Fruit fly (Drosophila melanogaster) whole organism, prepupa: ENCODE data around the gene CG10565.
A peak's percentile ranks its signal among the peaks of the same experiment; 100 is the strongest.

ENCODE experiments used
- Blimp-1 ChIP-seq: fragments of 200-800 bp; sonication (Bioruptor generic); optimal IDR thresholded peaks from 3 replicates; lab custom pipeline; 2017; ENCODE audit warnings: missing biosample characterization, missing genetic modification characterization, mild to moderate bottlenecking, moderate library complexity, missing genetic modification reagents
- CG10631 ChIP-seq: fragments of 200-800 bp; sonication (Bioruptor generic); optimal IDR thresholded peaks from 2 replicates; lab custom pipeline; 2016; ENCODE audit warnings: missing biosample characterization, missing genetic modification characterization
- CG15336 ChIP-seq: fragments of 200-800 bp; sonication (Bioruptor generic); IDR thresholded peaks from 2 replicates; pipeline ENCODE4 v1.3.6; 2022; ENCODE audit warnings: missing biosample characterization, missing genetic modification characterization
- CG1621 ChIP-seq: fragments of 200-800 bp; sonication (Bioruptor generic); optimal IDR thresholded peaks from 3 replicates; lab custom pipeline; 2018; ENCODE audit warnings: missing biosample characterization, mild to moderate bottlenecking, missing genetic modification characterization
- CG16779 ChIP-seq: fragments of 200-800 bp; sonication (Bioruptor generic); optimal IDR thresholded peaks from 3 replicates; lab custom pipeline; 2017; ENCODE audit warnings: missing biosample characterization, mild to moderate bottlenecking, missing genetic modification characterization
- CG3032 ChIP-seq: fragments of 200-800 bp; optimal IDR thresholded peaks from 2 replicates; lab custom pipeline; 2019; ENCODE audit warnings: missing biosample characterization, mild to moderate bottlenecking, missing genetic modification characterization, moderate library complexity
- CG31627 ChIP-seq: fragments of 200-800 bp; sonication (Bioruptor generic); optimal IDR thresholded peaks from 3 replicates; lab custom pipeline; 2016; ENCODE audit warnings: missing biosample characterization, missing genetic modification characterization
- CG32006 ChIP-seq: fragments of 200-800 bp; sonication (Bioruptor generic); optimal IDR thresholded peaks from 3 replicates; lab custom pipeline; 2017; ENCODE audit warnings: missing biosample characterization, mild to moderate bottlenecking, missing genetic modification characterization
- CG34406 ChIP-seq: fragments of 200-800 bp; sonication (Bioruptor generic); optimal IDR thresholded peaks from 3 replicates; lab custom pipeline; 2016; ENCODE audit warnings: missing biosample characterization, missing genetic modification characterization
- CG3919 ChIP-seq: fragments of 200-800 bp; sonication (Bioruptor generic); optimal IDR thresholded peaks from 3 replicates; lab custom pipeline; 2016; ENCODE audit warnings: missing biosample characterization, missing genetic modification characterization
- CG6163 ChIP-seq: fragments of 200-800 bp; sonication (Bioruptor generic); IDR thresholded peaks from 3 replicates; pipeline ENCODE4 v1.3.6; 2022; ENCODE audit warnings: missing biosample characterization, missing genetic modification characterization
- CG6276 ChIP-seq: fragments of 200-800 bp; sonication (Bioruptor generic); optimal IDR thresholded peaks from 2 replicates; lab custom pipeline; 2017; ENCODE audit warnings: missing biosample characterization, mild to moderate bottlenecking, missing genetic modification characterization
- CG6808 ChIP-seq: fragments of 200-800 bp; sonication (Bioruptor generic); optimal IDR thresholded peaks from 3 replicates; lab custom pipeline; 2017; ENCODE audit warnings: missing biosample characterization, missing genetic modification characterization, mild to moderate bottlenecking, moderate library complexity, missing genetic modification reagents
- CG6854 ChIP-seq: fragments of 200-800 bp; sonication (Bioruptor generic); optimal IDR thresholded peaks from 2 replicates; lab custom pipeline; 2017; ENCODE audit warnings: missing biosample characterization, mild to moderate bottlenecking, missing genetic modification characterization
- CG7368 ChIP-seq: fragments of 200-800 bp; sonication (Bioruptor generic); optimal IDR thresholded peaks from 3 replicates; lab custom pipeline; 2016; ENCODE audit warnings: missing biosample characterization, missing genetic modification characterization
- CG8632 ChIP-seq: fragments of 200-800 bp; sonication (Bioruptor generic); optimal IDR thresholded peaks from 3 replicates; lab custom pipeline; 2016; ENCODE audit warnings: missing biosample characterization, missing genetic modification characterization
- Eip75B ChIP-seq: fragments of 200-800 bp; sonication (Bioruptor generic); optimal IDR thresholded peaks from 3 replicates; lab custom pipeline; 2016; ENCODE audit warnings: missing biosample characterization, missing genetic modification characterization
- Eip78C ChIP-seq: fragments of 200-800 bp; sonication (Bioruptor generic); peaks from one replicate; lab custom pipeline; 2016; ENCODE audit warnings: missing biosample characterization, missing genetic modification characterization
- Ets21C ChIP-seq: fragments of 200-800 bp; sonication (Bioruptor generic); optimal IDR thresholded peaks from 3 replicates; lab custom pipeline; 2016; ENCODE audit warnings: missing biosample characterization, missing genetic modification characterization
- Ets96B ChIP-seq: fragments of 200-800 bp; optimal IDR thresholded peaks from 2 replicates; lab custom pipeline; 2019; ENCODE audit warnings: missing biosample characterization, mild to moderate bottlenecking, missing genetic modification characterization, moderate library complexity
- Hr38 ChIP-seq: sonication (Bioruptor generic); optimal IDR thresholded peaks from 2 replicates; lab custom pipeline; 2016; ENCODE audit warnings: missing biosample characterization, missing genetic modification characterization
- Hr39 ChIP-seq: fragments of 200-800 bp; sonication (Bioruptor generic); optimal IDR thresholded peaks from 2 replicates; lab custom pipeline; 2016; ENCODE audit warnings: missing biosample characterization, missing genetic modification characterization
- Lpt ChIP-seq: fragments of 200-800 bp; sonication (Bioruptor generic); optimal IDR thresholded peaks from 3 replicates; lab custom pipeline; 2016; ENCODE audit warnings: missing biosample characterization, missing genetic modification characterization
- OdsH ChIP-seq: fragments of 200-800 bp; sonication (Bioruptor generic); optimal IDR thresholded peaks from 3 replicates; lab custom pipeline; 2016; ENCODE audit warnings: missing biosample characterization, missing genetic modification characterization
- Sox102F ChIP-seq: fragments of 200-800 bp; sonication (Bioruptor generic); optimal IDR thresholded peaks from 2 replicates; lab custom pipeline; 2016; ENCODE audit warnings: missing biosample characterization, mild to moderate bottlenecking, missing genetic modification characterization
- Sox14 ChIP-seq: fragments of 200-800 bp; sonication (Bioruptor generic); optimal IDR thresholded peaks from 3 replicates; lab custom pipeline; 2016; ENCODE audit warnings: missing biosample characterization, missing genetic modification characterization
- Sox15 ChIP-seq: fragments of 200-800 bp; sonication (Bioruptor generic); optimal IDR thresholded peaks from 3 replicates; lab custom pipeline; 2016; ENCODE audit warnings: missing biosample characterization, missing genetic modification characterization
- cyc ChIP-seq: fragments of 200-800 bp; sonication (Bioruptor generic); optimal IDR thresholded peaks from 3 replicates; lab custom pipeline; 2016; ENCODE audit warnings: missing biosample characterization, missing genetic modification characterization
- dac ChIP-seq: fragments of 200-800 bp; sonication (Bioruptor generic); optimal IDR thresholded peaks from 2 replicates; lab custom pipeline; 2017; ENCODE audit warnings: missing biosample characterization, mild to moderate bottlenecking, missing genetic modification characterization
- dsx ChIP-seq: fragments of 200-800 bp; optimal IDR thresholded peaks from 3 replicates; lab custom pipeline; 2019; ENCODE audit warnings: missing biosample characterization, mild to moderate bottlenecking, missing genetic modification characterization, moderate library complexity; ENCODE audit not compliant: poor library complexity, severe bottlenecking
- eg ChIP-seq: fragments of 200-800 bp; sonication (Bioruptor generic); IDR thresholded peaks from 3 replicates; pipeline ENCODE4 v1.3.6; 2022; ENCODE audit warnings: missing biosample characterization, missing genetic modification characterization
- fd59A ChIP-seq: fragments of 200-800 bp; sonication (Bioruptor generic); optimal IDR thresholded peaks from 2 replicates; lab custom pipeline; 2017; ENCODE audit warnings: missing biosample characterization, mild to moderate bottlenecking, missing genetic modification characterization, missing genetic modification reagents
- fkh ChIP-seq: fragments of 200-800 bp; sonication (Bioruptor generic); optimal IDR thresholded peaks from 3 replicates; lab custom pipeline; 2017; ENCODE audit warnings: missing biosample characterization, mild to moderate bottlenecking, missing genetic modification characterization, moderate library complexity
- salr ChIP-seq, 2 experiments: fragments of 200-800 bp; sonication (Bioruptor generic); optimal IDR thresholded peaks; 3 replicates each; lab custom pipeline; 2016 to 2018; ENCODE audit warnings: missing biosample characterization in 2 of 2, missing genetic modification characterization in 2 of 2, mild to moderate bottlenecking in 1 of 2
- spab ChIP-seq: fragments of 200-800 bp; sonication (Bioruptor generic); optimal IDR thresholded peaks from 2 replicates; lab custom pipeline; 2017; ENCODE audit warnings: missing biosample characterization, mild to moderate bottlenecking, missing genetic modification characterization, missing genetic modification reagents
- ss ChIP-seq, 2 experiments: fragments of 200-800 bp; sonication (Bioruptor generic); optimal IDR thresholded peaks; 2 replicates in 1 of 2; 3 replicates in 1 of 2; lab custom pipeline; 2017 to 2018; ENCODE audit warnings: mild to moderate bottlenecking in 2 of 2, missing biosample characterization in 2 of 2, missing genetic modification characterization in 2 of 2, moderate library complexity in 1 of 2
- svp ChIP-seq: fragments of 200-800 bp; sonication (Bioruptor generic); peaks from one replicate; lab custom pipeline; 2016; ENCODE audit warnings: missing biosample characterization, missing genetic modification characterization

The CG10565 gene

DNA sequence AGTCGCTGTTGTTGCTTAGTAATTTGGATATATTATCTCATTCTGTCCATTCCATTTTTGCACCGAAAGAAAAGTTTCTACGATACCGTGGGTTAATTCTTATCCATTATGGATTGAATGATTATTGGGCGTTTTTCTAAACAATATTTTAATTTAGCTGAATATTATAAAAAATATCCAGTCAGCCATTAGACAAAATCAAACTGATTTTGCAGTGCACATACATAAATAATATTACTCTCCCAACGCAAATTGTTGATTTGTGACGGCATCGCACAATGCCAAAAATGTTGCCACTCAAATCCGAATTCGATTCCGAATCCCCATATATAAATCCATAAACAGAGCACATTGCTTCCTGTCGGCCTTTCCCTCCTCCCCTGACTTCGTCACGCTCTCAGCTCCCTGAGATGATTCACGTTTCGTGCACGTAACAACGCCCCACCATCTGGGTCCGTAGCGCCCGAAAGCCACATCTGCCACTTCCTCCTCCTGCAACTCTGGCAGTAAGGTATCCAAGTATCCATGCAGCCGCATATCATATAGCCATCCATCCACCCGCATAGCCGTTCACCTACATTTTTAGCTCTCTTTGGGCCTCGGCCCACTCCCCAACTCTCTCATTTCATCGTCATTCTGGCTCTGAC lies 40.9 kb upstream of the CG10565 start (continued):
- TF ChIP-seq Hr39 (GFP tag; lab: Kevin White, UChicago) (peak; percentile 64), CG3032 (tag; lab: Kevin White, UChicago) (peak; percentile 15), CG3919 (GFP tag; lab: Kevin White, UChicago) (peak; percentile 64), dac (GFP tag; lab: Kevin White, UChicago) (no peak), CG6276 (GFP tag; lab: Kevin White, UChicago) (no peak), CG7368 (no peak), dsx (no peak), CG6163 (GFP tag; lab: Robert Waterston, UW) (peak; percentile 65), CG31627 (peak; percentile 60), CG10631 (GFP tag; lab: Kevin White, UChicago) (peak; percentile 48), Ets21C (GFP tag; lab: Kevin White, UChicago) (no peak), Blimp-1 (GFP tag; lab: Kevin White, UChicago) (no peak), Lpt (GFP tag; lab: Kevin White, UChicago) (peak; percentile 12), eg (GFP tag; lab: Robert Waterston, UW) (peak; percentile 85), Eip78C (peak; percentile 86), CG15336 (GFP tag; lab: Robert Waterston, UW) (peak; percentile 76), spab (GFP tag; lab: Kevin White, UChicago) (peak; percentile 16), CG1621 (tag; lab: Kevin White, UChicago) (no peak), CG32006 (GFP tag; lab: Kevin White, UChicago) (peak; percentile 76), Hr38 (GFP tag; lab: Kevin White, UChicago) (no peak), fkh (GFP tag; lab: Kevin White, UChicago) (no peak), Eip75B (GFP tag; lab: Kevin White, UChicago) (peak; percentile 34)

DNA sequence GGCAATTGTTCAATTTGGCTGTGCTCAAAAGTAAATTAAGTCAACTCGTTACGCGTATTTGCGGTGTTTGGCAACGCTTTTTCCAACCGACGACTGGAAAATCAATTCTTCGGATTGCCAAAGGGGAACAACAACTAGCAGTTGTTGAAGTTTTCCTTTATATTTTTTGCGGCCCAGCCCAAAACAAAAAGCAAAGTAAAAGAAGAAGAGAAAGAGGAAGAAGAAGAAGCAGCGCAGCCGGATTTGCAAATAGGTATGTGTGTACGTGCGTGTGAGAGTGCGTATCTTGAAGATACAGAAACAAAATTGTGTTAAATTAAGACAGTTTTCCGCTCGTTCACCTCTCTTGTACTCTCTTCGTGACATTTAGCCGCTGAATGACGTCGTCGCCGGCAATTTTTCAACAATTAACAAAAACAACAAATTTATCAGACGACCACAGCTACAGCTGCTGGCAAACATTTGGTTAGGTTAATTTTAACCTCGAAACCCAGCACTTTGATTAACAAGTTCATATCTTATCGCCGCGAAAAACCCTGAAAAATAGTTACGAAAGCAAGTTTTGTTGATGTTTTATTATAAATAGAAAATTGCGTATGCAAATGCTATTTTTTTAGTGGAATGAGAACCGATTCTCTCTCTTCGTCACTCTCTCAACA lies 40.3 kb upstream of the CG10565 start:
- TF ChIP-seq fd59A (GFP tag; lab: Kevin White, UChicago) = no peak
- peak; percentile 1 for TF ChIP-seq CG6808 (GFP tag; lab: Kevin White, UChicago)
- TF ChIP-seq ss (GFP tag; optimal IDR thresholded peaks at IDR 0.05; lab: Kevin White, UChicago) = peak in 1 of 2 experiments; percentile 1

DNA sequence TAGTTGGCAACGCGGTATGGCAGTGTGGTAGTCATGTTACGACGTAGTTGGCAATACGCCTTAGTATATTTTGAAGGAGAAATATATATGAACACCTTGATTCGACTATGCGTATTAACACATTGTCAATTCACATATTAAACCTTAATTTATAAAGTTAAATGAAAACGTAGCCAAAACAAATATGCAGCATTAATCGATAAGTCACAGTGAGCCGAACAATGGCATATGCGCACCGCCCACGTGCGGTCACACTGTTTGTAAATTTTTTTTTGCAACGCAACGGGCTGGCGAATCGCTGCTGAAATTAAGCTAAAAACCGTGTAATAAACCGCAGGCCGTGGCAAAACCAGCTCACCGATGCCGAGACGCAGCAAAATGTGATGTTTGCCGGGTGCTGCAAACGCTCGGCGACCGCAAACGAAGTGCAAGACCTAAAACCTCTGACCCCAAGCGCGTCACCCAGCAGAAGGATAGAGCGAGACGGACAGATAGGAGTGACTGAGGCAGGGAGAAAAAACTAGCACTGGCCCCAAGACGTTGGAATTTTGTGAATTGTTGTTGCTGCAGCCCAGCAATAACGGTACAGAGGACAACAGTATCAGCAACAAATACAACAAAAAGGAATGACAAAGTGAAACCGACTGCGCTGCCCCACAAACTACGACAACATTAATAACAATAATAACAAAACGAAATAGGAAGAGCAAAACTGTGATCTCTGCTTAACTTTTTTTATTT lies 39.5 kb upstream of the CG10565 start:
- peak; percentile 23 for TF ChIP-seq CG6808 (GFP tag; lab: Kevin White, UChicago)
- TF ChIP-seq CG1621 (tag; lab: Kevin White, UChicago) = peak; percentile 5
- no peak for TF ChIP-seq CG3919 (GFP tag; lab: Kevin White, UChicago)
- no peak for TF ChIP-seq Ets96B (tag; lab: Kevin White, UChicago)
- TF ChIP-seq Hr39 (GFP tag; lab: Kevin White, UChicago) = peak; percentile 6
- TF ChIP-seq cyc = no peak
- peak; percentile 48 for TF ChIP-seq fkh (GFP tag; lab: Kevin White, UChicago)
- no peak for TF ChIP-seq OdsH (GFP tag; lab: Kevin White, UChicago)
- peak; percentile 30 for TF ChIP-seq CG6854 (GFP tag; lab: Kevin White, UChicago)
- TF ChIP-seq Hr38 (GFP tag; lab: Kevin White, UChicago) = no peak
- TF ChIP-seq CG16779 (tag; lab: Kevin White, UChicago) = no peak
- peak; percentile 48 for TF ChIP-seq Eip78C
- no peak for TF ChIP-seq Sox102F (GFP tag; lab: Kevin White, UChicago)
- TF ChIP-seq eg (GFP tag; lab: Robert Waterston, UW) = 0 out of 3 replicates have a peak, but pooled peaks have one; percentile 29
- peak; percentile 100 for TF ChIP-seq svp (GFP tag; lab: Kevin White, UChicago)
- TF ChIP-seq CG6163 (GFP tag; lab: Robert Waterston, UW) = no peak
- TF ChIP-seq CG34406 (GFP tag; lab: Kevin White, UChicago) = no peak
- TF ChIP-seq dsx = no peak
- peak; percentile 4 for TF ChIP-seq CG6276 (GFP tag; lab: Kevin White, UChicago)
- no peak for TF ChIP-seq Sox15
- TF ChIP-seq salr (GFP tag; optimal IDR thresholded peaks at IDR 0.05; lab: Kevin White, UChicago) = no peak
- peak in 1 of 2 experiments; percentile 30 for TF ChIP-seq ss (GFP tag; optimal IDR thresholded peaks at IDR 0.05; lab: Kevin White, UChicago)
- no peak for TF ChIP-seq CG8632 (GFP tag; lab: Kevin White, UChicago)
- peak; percentile 3 for TF ChIP-seq CG31627
- peak; percentile 38 for TF ChIP-seq Sox14 (GFP tag; lab: Kevin White, UChicago)
- TF ChIP-seq CG15336 (GFP tag; lab: Robert Waterston, UW) = peak; percentile 45
- TF ChIP-seq, all 60 proteins: peak for 13
